Worm (Caenorhabditis elegans): Measurements from ENCODE around the gene cya-1.

ce11 chrIII:9109726-9110125 lies 654 bp upstream of the cya-1 start:
- TF ChIP-seq skn-1 (tag; optimal IDR thresholded peaks at IDR 0.05) (no peak), nhr-28 (tag; optimal IDR thresholded peaks at IDR 0.05) (no peak), dpl-1 (GFP tag; optimal IDR thresholded peaks at IDR 0.05) (no peak), R02D3.7 (tag; optimal IDR thresholded peaks at IDR 0.05) (no peak), lim-7 (GFP tag; IDR thresholded peaks at IDR 0.05) (no peak), D1046.2 (GFP tag; IDR thresholded peaks at IDR 0.05) (no peak), ama-1 (optimal IDR thresholded peaks at IDR 0.05) (no peak)

All from whole organism, L4 larva.